Worm (Caenorhabditis elegans): ENCODE data around the gene nhr-150.

nhr-150 gene

DNA sequence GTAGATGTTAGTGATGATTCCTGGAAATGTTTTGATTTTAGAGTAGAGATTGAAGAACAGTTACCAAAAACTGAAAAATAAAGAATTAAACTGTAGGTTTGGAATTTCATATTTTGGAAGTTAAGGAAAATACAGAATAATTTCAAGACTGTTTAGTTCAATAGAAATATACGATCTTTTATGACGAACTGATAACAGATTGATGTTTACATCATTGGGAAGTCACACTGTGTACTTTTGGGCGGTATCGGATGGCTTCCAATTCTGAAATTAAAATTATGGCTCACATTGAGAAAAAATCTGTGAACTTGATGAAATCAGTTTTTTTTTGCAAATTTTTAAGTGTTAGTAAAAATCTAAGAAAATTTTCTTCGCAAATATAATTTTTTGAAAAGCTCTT is 48.8 kb downstream of the nhr-150 start, which contains the start of gene T26H5.8:
Gene T26H5.8 (minus strand): TSS at position 270 of the 400 bp plus-strand sequence.
- TF ChIP-seq him-1 (tag; optimal IDR thresholded peaks at IDR 0.05) (no peak), W03F9.2 (tag; optimal IDR thresholded peaks at IDR 0.05) (peak; percentile 34)

DNA sequence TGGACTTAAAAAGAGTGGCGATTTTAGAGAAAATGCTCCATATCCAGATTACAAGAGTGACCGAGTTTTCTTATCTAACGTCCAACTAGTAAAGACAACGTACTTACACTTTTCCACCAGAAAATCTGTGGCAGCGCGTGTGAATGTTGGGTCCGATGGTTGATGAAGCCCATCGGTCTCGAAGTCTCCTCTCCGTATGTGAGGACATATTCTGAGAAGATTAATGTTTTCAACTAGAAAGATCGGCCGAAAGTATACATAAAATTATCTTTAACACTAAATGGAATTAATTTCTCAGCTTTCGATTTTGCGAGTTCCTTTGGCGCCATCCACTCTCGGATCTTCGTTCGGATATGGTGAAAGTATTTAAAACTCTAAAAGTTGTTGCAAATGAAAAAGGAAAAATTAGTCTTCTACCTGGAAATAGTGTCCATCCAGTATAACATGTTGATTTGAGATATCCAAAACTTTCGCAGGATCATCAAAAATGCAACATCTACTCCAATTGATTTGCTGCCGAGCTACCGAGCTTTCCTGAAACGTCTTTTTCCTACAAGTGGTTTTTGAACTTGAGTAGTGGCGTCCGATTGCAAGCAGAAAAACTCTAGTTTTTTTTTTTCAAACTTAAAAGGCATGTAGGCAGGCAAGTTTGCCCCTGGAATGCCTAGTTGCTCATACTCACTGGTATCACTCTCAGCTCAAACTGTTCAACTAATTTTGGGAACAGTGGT is 49.8 kb downstream of the nhr-150 start:
- TF ChIP-seq him-1 (tag; optimal IDR thresholded peaks at IDR 0.05) (no peak), dao-5 (tag; optimal IDR thresholded peaks at IDR 0.05) (no peak), W03F9.2 (tag; optimal IDR thresholded peaks at IDR 0.05) (no peak)
